Fruit fly (Drosophila melanogaster): ENCODE data around the gene FucTD.

FucTD gene

DNA sequence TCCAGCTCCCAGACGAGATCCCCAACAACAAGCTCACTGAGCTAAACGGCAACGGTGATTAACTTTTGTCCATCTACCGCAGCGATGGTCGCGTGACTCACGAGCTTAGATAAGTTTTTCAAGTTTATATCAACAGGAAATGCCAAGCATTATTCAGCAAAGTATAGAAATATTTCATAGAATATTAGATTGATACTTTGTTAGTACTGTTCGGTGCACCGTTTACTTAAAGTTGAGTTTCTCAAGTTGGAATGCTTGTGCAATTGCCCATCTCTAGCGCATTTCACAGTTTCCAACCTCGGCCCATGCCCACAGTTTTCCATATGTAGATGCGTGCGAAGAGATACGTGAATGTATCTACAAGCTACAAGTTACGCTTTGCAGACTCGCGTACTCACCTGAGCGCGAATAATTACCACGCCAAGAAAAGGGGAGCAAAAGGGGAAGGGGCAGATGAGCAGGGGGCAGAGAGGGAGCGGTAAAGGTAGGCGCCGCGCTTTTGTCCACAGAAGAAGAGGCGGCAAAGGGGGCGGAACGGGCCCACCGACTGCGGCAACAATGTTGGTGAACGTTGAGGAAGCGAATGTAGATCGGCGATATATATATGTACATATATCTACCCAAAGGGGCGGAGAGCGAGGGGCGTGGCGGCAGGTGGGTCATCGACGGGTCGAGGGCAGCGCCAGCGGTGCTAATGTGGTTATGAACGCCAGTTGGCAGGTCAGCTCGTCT lies 39.9 kb upstream of the FucTD start (continued):
- TF ChIP-seq ss (GFP tag; optimal IDR thresholded peaks at IDR 0.05) (peak; percentile 61 to 69), Sox102F (GFP tag; optimal IDR thresholded peaks at IDR 0.05) (peak; percentile 12), CG11294 (GFP tag; IDR thresholded peaks at IDR 0.05) (0 out of 2 replicates have a peak, but pooled peaks have one; percentile 46), Sox14 (GFP tag; optimal IDR thresholded peaks at IDR 0.05) (peak; percentile 68), CG6854 (GFP tag; optimal IDR thresholded peaks at IDR 0.05) (no peak), Met (GFP tag; optimal IDR thresholded peaks at IDR 0.05) (peak; percentile 14), Hr38 (GFP tag; optimal IDR thresholded peaks at IDR 0.05) (no peak), CG3919 (GFP tag; optimal IDR thresholded peaks at IDR 0.05) (peak; percentile 66), fd85E (GFP tag; optimal IDR thresholded peaks at IDR 0.05) (no peak), Eip78C (GFP tag) (peak; percentile 87), CG10631 (GFP tag; optimal IDR thresholded peaks at IDR 0.05) (peak; percentile 60), topi (GFP tag; optimal IDR thresholded peaks at IDR 0.05) (peak; percentile 36), CG31627 (GFP tag; optimal IDR thresholded peaks at IDR 0.05) (no peak), CG7368 (GFP tag; optimal IDR thresholded peaks at IDR 0.05) (peak; percentile 43), dsx (GFP tag; optimal IDR thresholded peaks at IDR 0.05; ENCODE audit: poor library complexity, severe bottlenecking) (peak; percentile 91), achi (GFP tag; optimal IDR thresholded peaks at IDR 0.05) (peak; percentile 71), CG6163 (GFP tag; IDR thresholded peaks at IDR 0.05) (peak; percentile 85)

DNA sequence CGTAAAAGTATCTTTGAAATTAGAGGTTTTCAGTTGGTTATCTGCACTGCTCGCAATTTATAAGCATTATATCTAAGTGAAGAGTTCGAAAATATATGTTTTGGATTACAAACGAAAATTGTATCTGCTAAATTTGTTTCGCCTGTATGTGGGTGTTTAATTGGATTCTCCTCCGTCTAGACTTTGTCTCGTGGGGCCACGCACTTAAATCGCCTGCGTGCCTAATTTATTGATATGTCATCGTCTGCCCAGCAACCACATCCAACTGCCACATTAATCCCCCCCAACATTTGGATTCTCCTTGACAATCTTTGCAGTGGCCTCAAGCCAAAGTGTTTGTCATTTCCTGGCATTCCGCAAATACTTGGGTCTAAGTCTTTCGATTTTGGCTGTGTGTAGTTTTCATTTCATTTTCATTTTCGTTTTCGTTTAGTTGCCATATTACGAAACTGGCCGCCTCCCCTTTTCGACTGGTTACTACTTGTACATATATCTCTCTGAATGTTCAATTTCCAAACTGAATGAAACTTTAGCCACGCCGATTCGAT lies 37.9 kb upstream of the FucTD start:
- TF ChIP-seq Met (GFP tag; optimal IDR thresholded peaks at IDR 0.05) (no peak), CG32006 (GFP tag; optimal IDR thresholded peaks at IDR 0.05) (peak; percentile 34)

DNA sequence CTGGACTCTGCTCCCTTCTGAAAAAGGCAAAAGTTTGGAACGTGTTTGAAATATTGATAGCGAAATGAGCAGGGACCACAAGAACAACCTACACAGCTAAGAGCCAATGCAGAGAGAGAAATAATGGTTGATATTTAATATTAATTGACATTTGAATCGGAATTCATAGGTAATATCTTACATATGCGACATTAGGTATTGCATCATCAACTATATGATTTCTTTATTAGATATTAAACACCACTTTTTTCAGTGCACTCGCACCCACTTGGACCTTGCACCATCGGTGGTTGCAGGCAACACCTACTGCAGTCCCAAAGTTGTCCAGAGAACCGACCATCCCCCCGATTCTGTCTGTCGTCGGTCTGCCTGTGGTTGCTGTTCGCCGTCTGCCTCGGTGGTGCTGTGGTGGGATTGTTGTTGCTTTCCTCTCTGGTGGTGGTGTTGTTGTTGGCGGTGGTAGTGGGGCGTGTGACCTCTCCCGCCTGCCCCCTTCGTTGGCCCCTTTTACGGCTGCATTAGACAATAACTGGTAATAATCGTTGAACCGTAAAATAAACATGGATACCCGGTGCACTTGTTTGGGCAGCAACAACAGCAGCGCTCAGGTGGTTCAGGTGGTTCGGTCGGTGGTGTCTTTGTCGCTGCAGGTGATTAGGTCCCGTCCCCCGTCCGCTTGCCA lies 37.0 kb upstream of the FucTD start:
- TF ChIP-seq Hr39 (GFP tag; optimal IDR thresholded peaks at IDR 0.05) (peak; percentile 68), fd85E (GFP tag; optimal IDR thresholded peaks at IDR 0.05) (no peak), pdm3 (GFP tag; optimal IDR thresholded peaks at IDR 0.05) (peak; percentile 67), CG11294 (GFP tag; IDR thresholded peaks at IDR 0.05) (peak; percentile 79), Eip93F (GFP tag; optimal IDR thresholded peaks at IDR 0.05) (no peak), CG7368 (GFP tag; optimal IDR thresholded peaks at IDR 0.05) (no peak), CG4318 (GFP tag; optimal IDR thresholded peaks at IDR 0.05) (peak; percentile 68), Ets21C (GFP tag; optimal IDR thresholded peaks at IDR 0.05) (peak; percentile 26), cyc (GFP tag; optimal IDR thresholded peaks at IDR 0.05) (peak; percentile 48), salr (GFP tag; optimal IDR thresholded peaks at IDR 0.05) (peak; percentile 8 to 63), CG3919 (GFP tag; optimal IDR thresholded peaks at IDR 0.05) (peak; percentile 66), CG10631 (GFP tag; optimal IDR thresholded peaks at IDR 0.05) (peak; percentile 69), net (GFP tag; optimal IDR thresholded peaks at IDR 0.05) (peak; percentile 76), Hr4 (GFP tag; optimal IDR thresholded peaks at IDR 0.05) (peak; percentile 81), acj6 (GFP tag; optimal IDR thresholded peaks at IDR 0.05) (peak; percentile 55), CG34406 (GFP tag; optimal IDR thresholded peaks at IDR 0.05) (peak; percentile 68), Smox (GFP tag; optimal IDR thresholded peaks at IDR 0.05) (peak; percentile 43), CG10669 (GFP tag; optimal IDR thresholded peaks at IDR 0.05) (peak; percentile 52), CG6276 (GFP tag; optimal IDR thresholded peaks at IDR 0.05) (peak; percentile 91), Lpt (GFP tag; optimal IDR thresholded peaks at IDR 0.05) (peak; percentile 71), CG6792 (GFP tag; optimal IDR thresholded peaks at IDR 0.05) (peak; percentile 55), CG9139 (GFP tag; optimal IDR thresholded peaks at IDR 0.05) (peak; percentile 64), Sox14 (GFP tag; optimal IDR thresholded peaks at IDR 0.05) (peak; percentile 83), CG8119 (GFP tag; IDR thresholded peaks at IDR 0.05) (peak; percentile 93), vri (GFP tag; optimal IDR thresholded peaks at IDR 0.05) (peak; percentile 15), spab (GFP tag; optimal IDR thresholded peaks at IDR 0.05) (peak; percentile 65), fkh (GFP tag; optimal IDR thresholded peaks at IDR 0.05) (peak; percentile 29), Eip78C (GFP tag) (peak; percentile 88), CG3032 (tag; optimal IDR thresholded peaks at IDR 0.05) (peak; percentile 61), Hr38 (GFP tag; optimal IDR thresholded peaks at IDR 0.05) (no peak), CG31627 (GFP tag; optimal IDR thresholded peaks at IDR 0.05) (peak; percentile 62), dac (GFP tag; optimal IDR thresholded peaks at IDR 0.05) (peak; percentile 51), dsx (GFP tag; optimal IDR thresholded peaks at IDR 0.05; ENCODE audit: poor library complexity, severe bottlenecking) (peak; percentile 77), OdsH (GFP tag; optimal IDR thresholded peaks at IDR 0.05) (peak; percentile 74), svp (GFP tag) (peak; percentile 91), Sox102F (GFP tag; optimal IDR thresholded peaks at IDR 0.05) (peak; percentile 67)

Measured in whole organism, prepupa.